Worm (Caenorhabditis elegans): Measurements from ENCODE around the gene F25D1.5.

F25D1.5 gene

DNA sequence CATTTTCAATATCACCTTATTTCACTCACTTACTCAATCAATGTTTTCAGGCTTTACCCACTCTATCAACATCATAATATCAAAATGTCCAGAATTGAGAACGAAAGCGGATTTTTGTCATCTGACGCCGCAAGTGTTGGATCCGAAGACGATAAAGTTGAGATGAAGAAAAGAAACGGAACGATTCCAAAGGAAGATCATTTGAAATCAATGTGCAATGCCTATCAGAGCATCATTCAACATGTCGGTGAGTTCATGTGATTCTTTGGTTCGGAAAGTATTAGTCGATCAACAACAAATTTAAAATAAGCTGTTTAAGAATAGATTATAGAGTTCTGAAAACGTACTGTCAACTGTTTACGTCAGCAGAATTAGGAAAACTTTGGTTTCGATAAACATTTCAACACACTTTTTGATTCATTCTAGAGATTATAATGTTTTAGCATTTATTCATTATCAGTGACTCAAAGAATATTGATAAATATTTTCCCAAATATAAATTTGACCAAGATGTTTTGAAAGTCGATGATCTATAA, 18.3 kb upstream of the F25D1.5 start, which contains the start of gene cat-4:
Gene cat-4 (plus strand): TSS at position 51 of the 536 bp plus-strand sequence.
- TF ChIP-seq hlh-6 (tag; optimal IDR thresholded peaks at IDR 0.05) (no peak), dmd-4 (tag; optimal IDR thresholded peaks at IDR 0.05; ENCODE audit: borderline replicate concordance) (no peak), ets-4 (tag; optimal IDR thresholded peaks at IDR 0.05) (no peak), unc-3 (GFP tag; conservative IDR thresholded peaks at IDR 0.05) (no peak), unc-3 (tag; optimal IDR thresholded peaks at IDR 0.05) (no peak), sox-4 (tag; optimal IDR thresholded peaks at IDR 0.05) (no peak), sdc-2 (tag; optimal IDR thresholded peaks at IDR 0.05) (no peak), dve-1 (tag; optimal IDR thresholded peaks at IDR 0.05) (no peak), C08G9.2 (tag; optimal IDR thresholded peaks at IDR 0.05) (no peak), nhr-232 (tag; optimal IDR thresholded peaks at IDR 0.05) (no peak), ceh-18 (tag; optimal IDR thresholded peaks at IDR 0.05) (no peak), nhr-11 (tag; optimal IDR thresholded peaks at IDR 0.05) (no peak), unc-86 (tag; optimal IDR thresholded peaks at IDR 0.05) (no peak)

DNA sequence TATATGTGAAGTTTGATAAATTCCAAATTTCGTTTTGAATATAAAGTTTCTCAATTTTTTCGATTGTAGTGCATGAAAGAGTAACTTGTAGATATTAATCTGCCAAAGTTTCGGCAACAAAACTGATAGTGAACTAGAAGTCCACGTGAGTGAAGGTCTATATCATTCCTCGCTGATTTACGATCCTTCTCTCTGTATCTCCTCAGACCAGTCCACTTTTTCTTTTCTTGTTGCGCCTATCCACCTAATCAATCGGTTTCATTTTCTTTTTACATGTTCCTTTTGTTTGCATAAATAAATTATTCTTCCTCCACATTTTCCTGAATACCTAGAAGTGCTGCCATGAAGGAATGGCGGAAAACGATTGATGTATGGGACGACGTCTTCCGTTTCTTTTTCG, 17.6 kb upstream of the F25D1.5 start:
- TF ChIP-seq lin-11 (tag; optimal IDR thresholded peaks at IDR 0.05) (no peak), hlh-30 (tag; optimal IDR thresholded peaks at IDR 0.05; ENCODE audit: insufficient read depth) (no peak), sox-2 (GFP tag; IDR thresholded peaks at IDR 0.05) (no peak), ceh-14 (tag; optimal IDR thresholded peaks at IDR 0.05) (no peak), fkh-6 (tag; optimal IDR thresholded peaks at IDR 0.05) (no peak), K09A11.1 (tag; optimal IDR thresholded peaks at IDR 0.05; ENCODE audit: insufficient read depth) (no peak)

DNA sequence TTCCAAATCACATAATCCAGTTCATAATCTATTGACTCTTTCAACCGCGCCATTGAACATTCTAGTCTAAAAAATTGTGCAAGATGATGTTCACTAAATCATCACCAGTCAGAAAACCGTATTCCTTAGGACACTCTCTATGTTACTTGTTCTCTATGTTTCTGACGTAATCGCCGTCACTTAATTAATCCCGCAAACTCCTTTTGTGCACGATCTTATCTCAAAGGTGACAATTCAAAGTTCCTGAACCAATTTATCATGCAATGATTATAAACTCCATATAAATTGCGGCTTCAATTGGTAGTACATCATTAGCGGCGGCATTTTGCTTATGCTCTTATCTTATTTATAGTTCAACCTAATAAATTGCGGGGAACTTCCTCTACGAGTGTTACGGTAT, 16.2 kb upstream of the F25D1.5 start:
- TF ChIP-seq hlh-15 (tag; optimal IDR thresholded peaks at IDR 0.05) (no peak), eyg-1 (tag; optimal IDR thresholded peaks at IDR 0.05) (no peak), zip-5 (tag; optimal IDR thresholded peaks at IDR 0.05) (no peak), ceh-18 (tag; optimal IDR thresholded peaks at IDR 0.05) (no peak), rnt-1 (tag; optimal IDR thresholded peaks at IDR 0.05) (no peak), ceh-48 (tag; optimal IDR thresholded peaks at IDR 0.05) (no peak), ceh-31 (tag; optimal IDR thresholded peaks at IDR 0.05) (no peak), unc-55 (GFP tag; optimal IDR thresholded peaks at IDR 0.05) (no peak)

DNA sequence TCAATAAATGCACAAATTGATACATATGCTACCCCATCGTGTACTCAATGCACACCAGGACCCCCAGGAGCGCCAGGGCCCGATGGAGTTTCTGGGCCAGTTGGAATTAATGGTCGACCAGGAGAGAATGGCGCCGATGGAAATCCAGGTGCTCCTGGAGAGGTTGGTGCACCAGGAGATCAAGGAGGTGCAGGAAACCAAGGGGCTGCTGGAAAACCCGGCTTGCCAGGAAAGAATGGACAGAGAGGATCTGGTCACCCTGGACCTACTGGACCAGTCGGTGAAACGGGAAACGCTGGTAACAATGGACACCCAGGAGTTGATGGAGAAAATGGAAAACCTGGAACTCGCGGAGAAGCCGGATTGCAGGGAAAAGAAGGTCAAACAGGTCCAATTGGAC, 15.0 kb upstream of the F25D1.5 start:
- TF ChIP-seq tbx-7 (tag; optimal IDR thresholded peaks at IDR 0.05): no peak
- no peak for TF ChIP-seq sdc-2 (tag; optimal IDR thresholded peaks at IDR 0.05)
- TF ChIP-seq hlh-8 (tag; optimal IDR thresholded peaks at IDR 0.05): no peak
- no peak for TF ChIP-seq nhr-11 (tag; optimal IDR thresholded peaks at IDR 0.05)
- no peak for TF ChIP-seq dmd-4 (tag; optimal IDR thresholded peaks at IDR 0.05; ENCODE audit: borderline replicate concordance)
- TF ChIP-seq pros-1 (tag; optimal IDR thresholded peaks at IDR 0.05): no peak
- TF ChIP-seq K09A11.1 (tag; optimal IDR thresholded peaks at IDR 0.05; ENCODE audit: insufficient read depth): no peak
- peak; percentile 50 for TF ChIP-seq elt-4 (tag; optimal IDR thresholded peaks at IDR 0.05)

DNA sequence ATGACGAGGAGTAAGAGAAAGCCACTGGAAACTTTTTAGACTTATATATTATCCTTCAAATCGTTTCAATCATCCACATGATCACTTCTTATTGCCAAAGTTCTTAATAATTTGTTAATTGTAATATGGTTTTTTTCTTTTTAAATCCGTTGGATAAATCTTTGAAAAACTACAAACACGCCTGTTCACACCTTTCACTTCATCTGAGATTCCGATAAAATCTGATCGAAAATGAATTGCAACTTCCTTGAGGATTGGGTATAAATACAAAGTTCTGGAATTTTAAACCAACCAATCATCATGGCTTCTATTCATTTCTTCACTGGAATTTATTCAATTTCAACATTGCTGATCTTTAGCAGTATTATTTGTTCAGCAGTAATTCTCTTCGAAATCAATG, 14.0 kb upstream of the F25D1.5 start, which contains the start of gene col-152:
Gene col-152 (plus strand): TSS at position 301 of the 400 bp plus-strand sequence.
- no peak for TF ChIP-seq hlh-13 (GFP tag; optimal IDR thresholded peaks at IDR 0.05)
- TF ChIP-seq C08G9.2 (tag; optimal IDR thresholded peaks at IDR 0.05): no peak
- no peak for TF ChIP-seq tbx-7 (tag; optimal IDR thresholded peaks at IDR 0.05)
- TF ChIP-seq lim-6 (tag; optimal IDR thresholded peaks at IDR 0.05): no peak
- TF ChIP-seq pha-2 (tag; optimal IDR thresholded peaks at IDR 0.05): no peak
- TF ChIP-seq ceh-18 (tag; optimal IDR thresholded peaks at IDR 0.05): no peak
- no peak for TF ChIP-seq sox-2 (GFP tag; IDR thresholded peaks at IDR 0.05)
- TF ChIP-seq elt-4 (tag; optimal IDR thresholded peaks at IDR 0.05): no peak
- TF ChIP-seq dve-1 (tag; optimal IDR thresholded peaks at IDR 0.05): no peak
- no peak for TF ChIP-seq K02D7.2 (tag; optimal IDR thresholded peaks at IDR 0.05)
- no peak for TF ChIP-seq unc-42 (tag; optimal IDR thresholded peaks at IDR 0.05)
- no peak for TF ChIP-seq T23F11.4 (GFP tag; optimal IDR thresholded peaks at IDR 0.05)
- TF ChIP-seq ceh-30 (tag; optimal IDR thresholded peaks at IDR 0.05): no peak
- TF ChIP-seq hlh-8 (tag; optimal IDR thresholded peaks at IDR 0.05): no peak
- no peak for TF ChIP-seq zip-5 (tag; optimal IDR thresholded peaks at IDR 0.05)
- no peak for TF ChIP-seq ahr-1 (tag; optimal IDR thresholded peaks at IDR 0.05)
- no peak for TF ChIP-seq odd-2 (tag; optimal IDR thresholded peaks at IDR 0.05)
- no peak for TF ChIP-seq C38D4.7 (GFP tag; optimal IDR thresholded peaks at IDR 0.05)
- TF ChIP-seq unc-55 (GFP tag; optimal IDR thresholded peaks at IDR 0.05): no peak
- TF ChIP-seq nhr-11 (tag; optimal IDR thresholded peaks at IDR 0.05): no peak
